Fruit fly (Drosophila melanogaster): ENCODE measurements around the gene CG14949.

Gene CG14949

dm6 chr3L:2636023-2636968, 6.9 kb downstream of the CG14949 start (continued):
- peak; percentile 49 for TF ChIP-seq spab (GFP tag; optimal IDR thresholded peaks at IDR 0.05)
- no peak for TF ChIP-seq Smox (GFP tag; optimal IDR thresholded peaks at IDR 0.05)
- no peak for TF ChIP-seq fkh (GFP tag; optimal IDR thresholded peaks at IDR 0.05)
- peak; percentile 42 for TF ChIP-seq CG8632 (GFP tag; optimal IDR thresholded peaks at IDR 0.05)
- no peak for TF ChIP-seq Eip75B (GFP tag; optimal IDR thresholded peaks at IDR 0.05)
- no peak for TF ChIP-seq cyc (GFP tag; optimal IDR thresholded peaks at IDR 0.05)
- peak; percentile 85 for TF ChIP-seq eg (GFP tag; IDR thresholded peaks at IDR 0.05)
- peak; percentile 12 for TF ChIP-seq vri (GFP tag; optimal IDR thresholded peaks at IDR 0.05)
- peak; percentile 67 for TF ChIP-seq CG34406 (GFP tag; optimal IDR thresholded peaks at IDR 0.05)
- peak in 1 of 2 experiments; percentile 36 for TF ChIP-seq ss (GFP tag; optimal IDR thresholded peaks at IDR 0.05)
- TF ChIP-seq CG32006 (GFP tag; optimal IDR thresholded peaks at IDR 0.05): no peak
- no peak for TF ChIP-seq salr (GFP tag; optimal IDR thresholded peaks at IDR 0.05)
- peak; percentile 46; the same call in 1 of the 2 replicates for TF ChIP-seq CG11294 (GFP tag; IDR thresholded peaks at IDR 0.05)
- no peak for TF ChIP-seq lz (GFP tag; optimal IDR thresholded peaks at IDR 0.05)
- TF ChIP-seq net (GFP tag; optimal IDR thresholded peaks at IDR 0.05): peak; percentile 37
- no peak for TF ChIP-seq CG4318 (GFP tag; optimal IDR thresholded peaks at IDR 0.05)
- TF ChIP-seq CG10631 (GFP tag; optimal IDR thresholded peaks at IDR 0.05): no peak
- no peak for TF ChIP-seq Hr38 (GFP tag; optimal IDR thresholded peaks at IDR 0.05)
- TF ChIP-seq CG9139 (GFP tag; optimal IDR thresholded peaks at IDR 0.05): peak; percentile 38
- peak; percentile 77 for TF ChIP-seq CG8119 (GFP tag; IDR thresholded peaks at IDR 0.05)
- TF ChIP-seq Hr4 (GFP tag; optimal IDR thresholded peaks at IDR 0.05): peak; percentile 38
- peak; percentile 1 for TF ChIP-seq dac (GFP tag; optimal IDR thresholded peaks at IDR 0.05)
- peak; percentile 21 for TF ChIP-seq CG7368 (GFP tag; optimal IDR thresholded peaks at IDR 0.05)
- no peak for TF ChIP-seq fd59A (GFP tag; optimal IDR thresholded peaks at IDR 0.05)

- TF ChIP-seq CG3919 (GFP tag; optimal IDR thresholded peaks at IDR 0.05) (peak; percentile 83), CG10631 (GFP tag; optimal IDR thresholded peaks at IDR 0.05) (peak; percentile 38), fd85E (GFP tag; optimal IDR thresholded peaks at IDR 0.05) (peak; percentile 64), CG34406 (GFP tag; optimal IDR thresholded peaks at IDR 0.05) (peak; percentile 78), CG6276 (GFP tag; optimal IDR thresholded peaks at IDR 0.05) (no peak), svp (GFP tag) (peak; percentile 81), pdm3 (GFP tag; optimal IDR thresholded peaks at IDR 0.05) (peak; percentile 77), Eip78C (GFP tag) (peak; percentile 94), CG8119 (GFP tag; IDR thresholded peaks at IDR 0.05) (no peak), fd59A (GFP tag; optimal IDR thresholded peaks at IDR 0.05) (peak; percentile 52), Smox (GFP tag; optimal IDR thresholded peaks at IDR 0.05) (peak; percentile 78), CG3032 (tag; optimal IDR thresholded peaks at IDR 0.05) (peak; percentile 48), CG6808 (GFP tag; optimal IDR thresholded peaks at IDR 0.05) (peak; percentile 85), Sox15 (GFP tag; optimal IDR thresholded peaks at IDR 0.05) (peak; percentile 9), topi (GFP tag; optimal IDR thresholded peaks at IDR 0.05) (peak; percentile 87), Sox14 (GFP tag; optimal IDR thresholded peaks at IDR 0.05) (peak; percentile 76), lz (GFP tag; optimal IDR thresholded peaks at IDR 0.05) (peak; percentile 84), CG10669 (GFP tag; optimal IDR thresholded peaks at IDR 0.05) (peak; percentile 59), CG15336 (GFP tag; IDR thresholded peaks at IDR 0.05) (0 out of 2 replicates have a peak, but pooled peaks have one; percentile 10), dsx (GFP tag; optimal IDR thresholded peaks at IDR 0.05; ENCODE audit: poor library complexity, severe bottlenecking) (peak; percentile 29), Eip93F (GFP tag; optimal IDR thresholded peaks at IDR 0.05) (no peak), Met (GFP tag; optimal IDR thresholded peaks at IDR 0.05) (peak; percentile 87), CG8319 (GFP tag; optimal IDR thresholded peaks at IDR 0.05) (peak; percentile 68), Gug (GFP tag; IDR thresholded peaks at IDR 0.05) (peak; percentile 23; the same call in 1 of the 2 replicates), Blimp-1 (GFP tag; optimal IDR thresholded peaks at IDR 0.05) (peak; percentile 67), vri (GFP tag; optimal IDR thresholded peaks at IDR 0.05) (peak; percentile 83), Hr38 (GFP tag; optimal IDR thresholded peaks at IDR 0.05) (no peak), OdsH (GFP tag; optimal IDR thresholded peaks at IDR 0.05) (peak; percentile 69), CG32006 (GFP tag; optimal IDR thresholded peaks at IDR 0.05) (peak; percentile 34), esn (GFP tag; optimal IDR thresholded peaks at IDR 0.05) (peak; percentile 88)
Measured at dm6 chr3L:2634929-2635799, 8.1 kb downstream of the CG14949 start.
